Fruit fly (Drosophila melanogaster) whole organism, embryonic: ENCODE results near the gene Hrs.

Source experiments
- Adf1 ChIP-seq: fragments of 200-800 bp; sonication (Bioruptor generic); IDR thresholded peaks from 2 replicates; pipeline ENCODE4 v1.3.6; 2022; ENCODE audit warnings: missing biosample characterization, missing genetic modification characterization
- Aef1 ChIP-seq: fragments of 200-800 bp; sonication (Bioruptor generic); IDR thresholded peaks from 3 replicates; pipeline ENCODE4 v1.3.6; 2022; ENCODE audit warnings: missing biosample characterization, missing genetic modification characterization
- Atf-2 ChIP-seq: fragments of 200-800 bp; sonication (Bioruptor generic); optimal IDR thresholded peaks from 2 replicates; lab custom pipeline; 2016; ENCODE audit warnings: missing biosample characterization, missing genetic modification characterization
- CG10321 ChIP-seq: fragments of 200-800 bp; sonication (Bioruptor generic); IDR thresholded peaks from 2 replicates; pipeline ENCODE4 v1.3.6; 2022; ENCODE audit warnings: missing biosample characterization, missing genetic modification characterization
- CG10654 ChIP-seq: fragments of 200-800 bp; sonication (Bioruptor generic); optimal IDR thresholded peaks from 2 replicates; lab custom pipeline; 2016; ENCODE audit warnings: missing biosample characterization, missing genetic modification characterization
- CG12104 ChIP-seq: fragments of 200-800 bp; sonication (Bioruptor generic); optimal IDR thresholded peaks from 3 replicates; lab custom pipeline; 2016; ENCODE audit warnings: missing biosample characterization, missing genetic modification characterization
- CG12391 ChIP-seq: fragments of 200-800 bp; sonication (Bioruptor generic); optimal IDR thresholded peaks from 3 replicates; lab custom pipeline; 2018; ENCODE audit warnings: missing biosample characterization, mild to moderate bottlenecking, missing genetic modification characterization, moderate library complexity
- CG15601 ChIP-seq: fragments of 200-800 bp; sonication (Bioruptor generic); optimal IDR thresholded peaks from 3 replicates; lab custom pipeline; 2019; ENCODE audit warnings: missing biosample characterization, mild to moderate bottlenecking, missing genetic modification characterization, moderate library complexity
- CG18011 ChIP-seq: fragments of 200-800 bp; sonication (Bioruptor generic); optimal IDR thresholded peaks from 2 replicates; lab custom pipeline; 2017; ENCODE audit warnings: missing biosample characterization, missing genetic modification characterization, mild to moderate bottlenecking, moderate library complexity, missing genotype
- CG30403 ChIP-seq: fragments of 200-800 bp; sonication (Bioruptor generic); optimal IDR thresholded peaks from 3 replicates; lab custom pipeline; 2016; ENCODE audit warnings: missing biosample characterization, missing genetic modification characterization
- CG32532 ChIP-seq: fragments of 200-800 bp; sonication (Bioruptor generic); IDR thresholded peaks from 2 replicates; pipeline ENCODE4 v1.3.6; 2022; ENCODE audit warnings: missing biosample characterization, missing genetic modification characterization
- CG42726 ChIP-seq: fragments of 200-800 bp; sonication (Bioruptor generic); IDR thresholded peaks from 2 replicates; pipeline ENCODE4 v1.3.6; 2022; ENCODE audit warnings: missing biosample characterization, missing genetic modification characterization; ENCODE audit not compliant: partially characterized antibody
- CG6175 ChIP-seq: fragments of 200-800 bp; sonication (Bioruptor generic); IDR thresholded peaks from 3 replicates; pipeline ENCODE4 v1.3.6; 2022; ENCODE audit warnings: missing biosample characterization, missing genetic modification characterization
- CG7271 ChIP-seq: fragments of 200-800 bp; sonication (Bioruptor generic); optimal IDR thresholded peaks from 2 replicates; lab custom pipeline; 2018; ENCODE audit warnings: missing biosample characterization, mild to moderate bottlenecking, missing genetic modification characterization, moderate library complexity
- CG8944 ChIP-seq: fragments of 200-800 bp; sonication (Bioruptor generic); optimal IDR thresholded peaks from 3 replicates; lab custom pipeline; 2016; ENCODE audit warnings: missing biosample characterization, missing genetic modification characterization
- CG9437 ChIP-seq: fragments of 200-800 bp; sonication (Bioruptor generic); optimal IDR thresholded peaks from 2 replicates; lab custom pipeline; 2018; ENCODE audit warnings: missing biosample characterization, mild to moderate bottlenecking, missing genetic modification characterization
- CG9727 ChIP-seq: fragments of 200-800 bp; sonication (Bioruptor generic); optimal IDR thresholded peaks from 3 replicates; lab custom pipeline; 2017; ENCODE audit warnings: missing biosample characterization, mild to moderate bottlenecking, missing genetic modification characterization
- Chrac-16 ChIP-seq: fragments of 200-800 bp; sonication (Bioruptor generic); optimal IDR thresholded peaks from 3 replicates; lab custom pipeline; 2016; ENCODE audit warnings: missing biosample characterization, missing genetic modification characterization
- Dip3 ChIP-seq: fragments of 200-800 bp; sonication (Bioruptor generic); optimal IDR thresholded peaks from 3 replicates; lab custom pipeline; 2016; ENCODE audit warnings: missing biosample characterization, missing genetic modification characterization
- Doc2 ChIP-seq: fragments of 200-800 bp; sonication (Bioruptor generic); IDR thresholded peaks from 2 replicates; pipeline ENCODE4 v1.3.6; 2022; ENCODE audit warnings: missing biosample characterization, missing genetic modification characterization
- Doc3 ChIP-seq: fragments of 200-800 bp; sonication (Bioruptor generic); IDR thresholded peaks from 3 replicates; pipeline ENCODE4 v1.3.6; 2022; ENCODE audit warnings: missing biosample characterization, missing genetic modification characterization; ENCODE audit not compliant: partially characterized antibody
- E2f2 ChIP-seq: fragments of 200-800 bp; sonication (Bioruptor generic); IDR thresholded peaks from 2 replicates; pipeline ENCODE4 v1.3.6; 2022; ENCODE audit warnings: missing biosample characterization, missing genetic modification characterization
- Fer1 ChIP-seq: fragments of 200-800 bp; sonication (Bioruptor generic); optimal IDR thresholded peaks from 2 replicates; lab custom pipeline; 2017; ENCODE audit warnings: missing biosample characterization, mild to moderate bottlenecking, missing genetic modification characterization
- H2.0 ChIP-seq: fragments of 200-800 bp; sonication (Bioruptor generic); IDR thresholded peaks from 2 replicates; pipeline ENCODE4 v1.3.6; 2022; ENCODE audit warnings: missing biosample characterization, missing genetic modification characterization
- Hey ChIP-seq: fragments of 200-800 bp; sonication (Bioruptor generic); optimal IDR thresholded peaks from 3 replicates; lab custom pipeline; 2018; ENCODE audit warnings: missing biosample characterization, mild to moderate bottlenecking, missing genetic modification characterization
- Jarid2 ChIP-seq: fragments of 200-800 bp; sonication (Bioruptor generic); optimal IDR thresholded peaks from 3 replicates; lab custom pipeline; 2017; ENCODE audit warnings: mild to moderate bottlenecking, missing biosample characterization, missing genetic modification reagents, missing genetic modification characterization
- MTF-1 ChIP-seq: fragments of 200-800 bp; sonication (Bioruptor generic); optimal IDR thresholded peaks from 2 replicates; lab custom pipeline; 2018; ENCODE audit warnings: missing biosample characterization, mild to moderate bottlenecking, missing genetic modification characterization, borderline replicate concordance
- Pdp1 ChIP-seq, 2 experiments: fragments of 200-800 bp; sonication (Bioruptor generic); optimal IDR thresholded peaks; 3 replicates each; lab custom pipeline; 2016; ENCODE audit warnings: missing biosample characterization in 2 of 2, missing genetic modification characterization in 2 of 2, mild to moderate bottlenecking in 1 of 2, moderate library complexity in 1 of 2
- Ravus ChIP-seq: fragments of 200-800 bp; sonication (Bioruptor generic); IDR thresholded peaks from 2 replicates; pipeline ENCODE4 v1.3.6; 2022; ENCODE audit warnings: missing biosample characterization, missing genetic modification characterization
- Rx ChIP-seq: fragments of 200-800 bp; sonication (Bioruptor generic); IDR thresholded peaks from 2 replicates; pipeline ENCODE4 v1.3.6; 2022; ENCODE audit warnings: missing biosample characterization, missing genetic modification characterization
- Ssrp ChIP-seq: fragments of 200-800 bp; sonication (Bioruptor generic); optimal IDR thresholded peaks from 2 replicates; lab custom pipeline; 2018; ENCODE audit warnings: missing biosample characterization, mild to moderate bottlenecking, missing genetic modification characterization, moderate library complexity
- abd-A ChIP-seq: fragments of 200-800 bp; sonication (Bioruptor generic); optimal IDR thresholded peaks from 3 replicates; lab custom pipeline; 2019; ENCODE audit warnings: missing biosample characterization, mild to moderate bottlenecking, missing genetic modification characterization, moderate library complexity
- al ChIP-seq: fragments of 200-800 bp; sonication (Bioruptor generic); IDR thresholded peaks from 2 replicates; pipeline ENCODE4 v1.3.6; 2022; ENCODE audit warnings: missing biosample characterization, missing genetic modification characterization
- ato ChIP-seq: fragments of 200-800 bp; sonication (Bioruptor generic); IDR thresholded peaks from 2 replicates; pipeline ENCODE4 v1.3.6; 2022; ENCODE audit warnings: missing biosample characterization, missing genetic modification characterization; ENCODE audit not compliant: partially characterized antibody
- bab2 ChIP-seq: fragments of 200-800 bp; sonication (Bioruptor generic); optimal IDR thresholded peaks from 2 replicates; lab custom pipeline; 2016; ENCODE audit warnings: missing biosample characterization, missing genetic modification characterization
- bowl ChIP-seq: fragments of 200-800 bp; sonication (Bioruptor generic); IDR thresholded peaks from 2 replicates; pipeline ENCODE4 v1.3.6; 2022; ENCODE audit warnings: missing biosample characterization, missing genetic modification characterization
- chinmo ChIP-seq: fragments of 200-800 bp; sonication (Bioruptor generic); IDR thresholded peaks from 4 replicates; pipeline ENCODE4 v1.3.6; 2022; ENCODE audit warnings: missing biosample characterization, missing genetic modification characterization; ENCODE audit not compliant: partially characterized antibody
- dati ChIP-seq: fragments of 200-800 bp; sonication (Bioruptor generic); IDR thresholded peaks from 2 replicates; pipeline ENCODE4 v1.3.6; 2022; ENCODE audit warnings: missing biosample characterization, missing genetic modification characterization
- ftz-f1 ChIP-seq: fragments of 200-800 bp; sonication (Bioruptor generic); optimal IDR thresholded peaks from 2 replicates; lab custom pipeline; 2016; ENCODE audit warnings: missing biosample characterization, missing genetic modification characterization
- gce ChIP-seq: fragments of 200-800 bp; sonication (Bioruptor generic); IDR thresholded peaks from 3 replicates; pipeline ENCODE4 v1.3.6; 2022; ENCODE audit warnings: missing biosample characterization, missing genetic modification characterization
- gsb ChIP-seq: fragments of 200-800 bp; sonication (Bioruptor generic); IDR thresholded peaks from 2 replicates; pipeline ENCODE4 v1.3.6; 2022; ENCODE audit warnings: missing biosample characterization, missing genetic modification characterization
- klu ChIP-seq: fragments of 200-800 bp; sonication (Bioruptor generic); IDR thresholded peaks from 2 replicates; pipeline ENCODE4 v1.3.6; 2022; ENCODE audit warnings: missing biosample characterization, missing genetic modification characterization
- luna ChIP-seq: fragments of 200-800 bp; sonication (Bioruptor generic); optimal IDR thresholded peaks from 2 replicates; lab custom pipeline; 2016; ENCODE audit warnings: missing biosample characterization, missing genetic modification characterization
- onecut ChIP-seq: fragments of 200-800 bp; sonication (Bioruptor generic); IDR thresholded peaks from 2 replicates; pipeline ENCODE4 v1.3.6; 2022; ENCODE audit warnings: missing biosample characterization, missing genetic modification characterization
- p53 ChIP-seq: fragments of 200-800 bp; sonication (Bioruptor generic); optimal IDR thresholded peaks from 2 replicates; lab custom pipeline; 2016; ENCODE audit warnings: missing biosample characterization, missing genetic modification characterization
- pita ChIP-seq: fragments of 200-800 bp; sonication (Bioruptor generic); optimal IDR thresholded peaks from 2 replicates; lab custom pipeline; 2017; ENCODE audit warnings: missing biosample characterization, mild to moderate bottlenecking, missing genetic modification characterization
- sd ChIP-seq: fragments of 200-800 bp; sonication (Bioruptor generic); optimal IDR thresholded peaks from 3 replicates; lab custom pipeline; 2018; ENCODE audit warnings: missing biosample characterization, mild to moderate bottlenecking, missing genetic modification characterization, moderate library complexity
- slbo ChIP-seq: fragments of 200-800 bp; sonication (Bioruptor generic); IDR thresholded peaks from 2 replicates; pipeline ENCODE4 v1.3.6; 2022; ENCODE audit warnings: missing biosample characterization, missing genetic modification characterization
- stc ChIP-seq: fragments of 200-800 bp; sonication (Bioruptor generic); IDR thresholded peaks from 2 replicates; pipeline ENCODE4 v1.3.6; 2022; ENCODE audit warnings: missing biosample characterization, missing genetic modification characterization
- zen2 ChIP-seq: fragments of 200-800 bp; sonication (Bioruptor generic); IDR thresholded peaks from 3 replicates; pipeline ENCODE4 v1.3.6; 2022; ENCODE audit warnings: missing biosample characterization, missing genetic modification characterization; ENCODE audit not compliant: partially characterized antibody

The Hrs gene

DNA sequence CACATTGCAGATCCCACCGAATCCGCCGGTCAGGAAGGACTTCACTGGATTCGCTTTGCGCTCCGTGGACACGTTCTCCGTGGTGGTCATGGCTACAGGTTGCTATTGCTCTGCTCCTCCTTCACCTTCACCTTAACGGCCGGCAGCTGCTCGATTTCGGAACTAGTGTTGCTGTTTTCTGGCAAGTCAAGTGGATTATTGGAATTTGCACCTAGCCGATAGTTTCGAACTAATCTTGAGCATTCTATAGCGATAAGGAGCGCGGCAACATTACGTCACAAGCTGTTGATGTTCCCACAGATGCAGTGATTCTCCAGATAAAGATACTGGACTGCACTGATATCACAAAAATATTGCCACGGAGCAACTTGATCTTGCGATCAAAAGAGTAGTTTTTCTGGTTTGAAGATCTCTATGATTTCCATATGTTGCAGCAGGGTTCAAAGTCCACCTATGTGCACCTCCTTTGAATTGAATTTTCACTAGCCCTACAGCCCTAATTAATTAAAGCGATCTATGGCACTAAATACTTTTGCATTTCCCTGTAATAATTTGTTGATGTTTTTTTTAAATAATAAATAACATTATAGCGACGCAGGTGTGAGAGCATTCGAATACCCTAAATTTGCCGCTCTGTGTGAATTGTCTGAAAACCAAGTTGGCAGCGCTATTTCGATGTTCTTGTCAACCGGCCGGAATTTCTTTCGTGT lies 29.8 kb downstream of the Hrs start, which contains the start of the genes colt and HINT1 (continued):
- TF ChIP-seq ftz-f1 (GFP tag; lab: Kevin White, UChicago) (no peak), dati (GFP tag; lab: Robert Waterston, UW) (no peak), Aef1 (no peak), slbo (peak; percentile 9; the same call in 1 of the 2 replicates), CG7271 (tag; lab: Kevin White, UChicago) (no peak), CG42726 (GFP tag; lab: Robert Waterston, UW) (0 out of 2 replicates have a peak, but pooled peaks have one; percentile 42), CG18011 (GFP tag; lab: Kevin White, UChicago) (no peak), ato (GFP tag; lab: Robert Waterston, UW) (no peak), luna (no peak), pita (no peak), p53 (GFP tag; lab: Kevin White, UChicago) (no peak), CG15601 (tag; lab: Kevin White, UChicago) (peak; percentile 49), CG12104 (no peak), Doc3 (no peak; the same call in 2 of the 3 replicates), Dip3 (GFP tag; lab: Kevin White, UChicago) (no peak), H2.0 (no peak), bab2 (GFP tag; lab: Kevin White, UChicago) (no peak), CG30403 (GFP tag; lab: Kevin White, UChicago) (no peak), sd (tag; lab: Kevin White, UChicago) (peak; percentile 84), CG12391 (tag; lab: Kevin White, UChicago) (peak; percentile 29), Hey (tag; lab: Kevin White, UChicago) (no peak), Rx (GFP tag; lab: Robert Waterston, UW) (no peak), Chrac-16 (GFP tag; lab: Kevin White, UChicago) (no peak), CG6175 (GFP tag; lab: Robert Waterston, UW) (no peak), stc (no peak), CG32532 (GFP tag; lab: Robert Waterston, UW) (peak; percentile 48; the same call in 1 of the 2 replicates), E2f2 (GFP tag; lab: Robert Waterston, UW) (no peak; the same call in 1 of the 2 replicates), Pdp1 (GFP tag; optimal IDR thresholded peaks at IDR 0.05; lab: Kevin White, UChicago) (peak in 1 of 2 experiments; percentile 95), al (no peak), Adf1 (GFP tag; lab: Robert Waterston, UW) (no peak), abd-A (tag; lab: Kevin White, UChicago) (no peak), gce (GFP tag; lab: Robert Waterston, UW) (no peak), MTF-1 (GFP tag; lab: Kevin White, UChicago) (no peak), chinmo (0 out of 4 replicates have a peak, but pooled peaks have one; percentile 46), CG9437 (peak; percentile 31), gsb (GFP tag; lab: Robert Waterston, UW) (no peak), Ravus (no peak), CG10654 (no peak), onecut (GFP tag; lab: Robert Waterston, UW) (no peak), CG10321 (GFP tag; lab: Robert Waterston, UW) (no peak), Fer1 (GFP tag; lab: Kevin White, UChicago) (peak; percentile 32), zen2 (no peak), Atf-2 (GFP tag; lab: Kevin White, UChicago) (no peak), Doc2 (GFP tag; lab: Robert Waterston, UW) (no peak), bowl (GFP tag; lab: Robert Waterston, UW) (no peak), CG9727 (GFP tag; lab: Kevin White, UChicago) (no peak), CG8944 (no peak), Ssrp (tag; lab: Kevin White, UChicago) (no peak), klu (GFP tag; lab: Robert Waterston, UW) (no peak), Jarid2 (GFP tag; lab: Kevin White, UChicago) (no peak)
